Fruit fly (Drosophila melanogaster): ENCODE data around the gene Veneno.

The Veneno gene

DNA sequence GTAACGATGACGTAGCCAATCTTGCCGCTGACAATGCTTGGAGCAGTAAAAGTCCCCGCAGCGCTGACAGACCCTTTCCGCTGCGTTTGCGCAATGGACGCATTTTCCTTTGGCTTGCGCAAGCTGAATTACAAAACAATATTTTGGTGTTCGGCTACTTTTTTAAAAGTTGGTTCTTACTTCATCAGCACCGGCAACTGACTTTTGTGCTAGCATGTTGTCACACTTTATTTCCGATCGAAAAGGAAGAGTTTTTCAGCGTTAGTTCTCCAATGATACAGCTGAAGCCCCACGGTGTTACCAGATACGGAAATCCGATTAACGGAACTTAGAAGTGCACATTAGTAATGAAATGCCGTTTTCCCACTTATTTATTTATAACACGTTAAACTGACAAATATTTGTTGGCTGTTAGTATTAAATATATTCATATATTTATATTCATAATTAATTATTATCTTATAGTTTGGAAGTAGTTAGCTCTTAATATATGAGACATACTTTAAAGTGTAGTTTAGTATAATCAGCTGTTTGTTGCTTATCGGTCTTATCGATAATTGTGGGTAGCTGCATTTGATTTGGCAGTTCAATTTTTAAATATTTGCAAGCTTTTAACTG lies at the start of gene Veneno, which contains the start of gene CG7963:
Gene Veneno, minus strand, starts transcription at position 296 of the 618 bp plus-strand sequence.
Gene CG7963, plus strand, starts transcription at position 568 of the 618 bp plus-strand sequence.
- no peak for TF ChIP-seq insv (optimal IDR thresholded peaks at IDR 0.05)
- TF ChIP-seq h (optimal IDR thresholded peaks at IDR 0.05) = no peak
- no peak for TF ChIP-seq Sin3A (optimal IDR thresholded peaks at IDR 0.05)
- no peak for TF ChIP-seq Myc (optimal IDR thresholded peaks at IDR 0.05)
- no peak for TF ChIP-seq psq (optimal IDR thresholded peaks at IDR 0.05)
- TF ChIP-seq ttk (optimal IDR thresholded peaks at IDR 0.05) = no peak

DNA sequence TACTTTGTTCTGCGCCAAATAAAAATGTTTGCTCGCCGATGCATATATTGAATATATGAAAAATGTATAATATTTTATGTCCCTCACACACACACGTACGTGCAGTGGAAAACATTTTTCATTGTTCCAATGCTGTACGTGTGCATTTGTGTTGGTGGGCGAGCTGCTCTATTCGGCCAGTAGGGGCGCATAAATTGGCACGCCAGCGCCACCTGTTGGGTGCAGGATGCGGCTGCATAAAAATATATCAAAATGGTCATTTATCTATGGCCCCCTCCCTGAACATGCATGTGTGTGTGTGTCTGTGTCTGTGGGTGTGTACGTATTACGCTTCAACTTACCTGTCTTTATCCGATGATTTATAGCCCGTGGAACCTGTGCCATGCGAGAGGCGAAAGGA lies 27.3 kb upstream of the Veneno start:
- no peak for TF ChIP-seq Myc (optimal IDR thresholded peaks at IDR 0.05)
- no peak for TF ChIP-seq h (optimal IDR thresholded peaks at IDR 0.05)
- TF ChIP-seq Sin3A (optimal IDR thresholded peaks at IDR 0.05) = no peak

DNA sequence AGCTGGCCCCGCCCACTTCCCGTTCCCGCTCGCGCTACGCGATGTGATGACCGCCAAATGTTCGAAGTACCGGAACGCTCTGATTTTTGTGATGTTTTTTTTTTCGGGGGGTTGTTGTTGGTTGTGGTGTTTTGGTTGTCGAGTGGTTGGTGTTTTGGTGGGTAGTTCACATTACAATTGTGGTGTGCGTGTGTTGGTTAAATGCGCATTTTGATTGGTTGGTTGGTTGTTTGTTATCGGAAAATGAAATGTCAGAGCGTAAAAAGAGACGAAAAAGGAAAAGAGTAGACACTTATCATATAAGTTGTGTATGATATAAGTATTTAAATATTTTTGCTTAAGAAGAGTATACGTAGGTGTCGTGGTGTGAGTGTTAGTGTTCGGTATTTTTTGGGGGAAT lies 6.2 kb upstream of the Veneno start:
- TF ChIP-seq h (optimal IDR thresholded peaks at IDR 0.05) = no peak
- TF ChIP-seq ttk (optimal IDR thresholded peaks at IDR 0.05) = no peak
- no peak for TF ChIP-seq insv (optimal IDR thresholded peaks at IDR 0.05)
- TF ChIP-seq Sin3A (optimal IDR thresholded peaks at IDR 0.05) = no peak
- no peak for TF ChIP-seq Myc (optimal IDR thresholded peaks at IDR 0.05)
- no peak for TF ChIP-seq psq (optimal IDR thresholded peaks at IDR 0.05)

DNA sequence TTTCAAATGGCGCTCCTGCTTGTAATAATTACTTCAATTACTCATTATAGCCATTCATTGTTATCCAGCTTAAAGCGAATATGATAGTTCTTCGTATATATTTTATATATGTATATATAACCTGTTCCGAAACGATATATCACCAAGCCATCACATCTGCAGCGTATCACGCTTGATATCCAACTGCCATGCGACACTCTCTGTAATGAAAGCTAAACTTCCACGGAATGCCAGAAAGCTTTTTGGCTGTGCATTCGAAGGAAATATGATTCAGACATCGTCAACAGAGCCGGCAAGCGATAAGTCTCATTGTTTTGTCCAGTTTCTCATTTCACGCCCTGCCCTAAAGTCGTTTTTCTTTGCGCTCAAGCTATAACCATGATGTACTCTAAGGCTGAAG lies 4.3 kb downstream of the Veneno start:
- TF ChIP-seq h (optimal IDR thresholded peaks at IDR 0.05) (no peak), ttk (optimal IDR thresholded peaks at IDR 0.05) (no peak), psq (optimal IDR thresholded peaks at IDR 0.05) (no peak), insv (optimal IDR thresholded peaks at IDR 0.05) (no peak), Sin3A (optimal IDR thresholded peaks at IDR 0.05) (no peak), Myc (optimal IDR thresholded peaks at IDR 0.05) (no peak)

DNA sequence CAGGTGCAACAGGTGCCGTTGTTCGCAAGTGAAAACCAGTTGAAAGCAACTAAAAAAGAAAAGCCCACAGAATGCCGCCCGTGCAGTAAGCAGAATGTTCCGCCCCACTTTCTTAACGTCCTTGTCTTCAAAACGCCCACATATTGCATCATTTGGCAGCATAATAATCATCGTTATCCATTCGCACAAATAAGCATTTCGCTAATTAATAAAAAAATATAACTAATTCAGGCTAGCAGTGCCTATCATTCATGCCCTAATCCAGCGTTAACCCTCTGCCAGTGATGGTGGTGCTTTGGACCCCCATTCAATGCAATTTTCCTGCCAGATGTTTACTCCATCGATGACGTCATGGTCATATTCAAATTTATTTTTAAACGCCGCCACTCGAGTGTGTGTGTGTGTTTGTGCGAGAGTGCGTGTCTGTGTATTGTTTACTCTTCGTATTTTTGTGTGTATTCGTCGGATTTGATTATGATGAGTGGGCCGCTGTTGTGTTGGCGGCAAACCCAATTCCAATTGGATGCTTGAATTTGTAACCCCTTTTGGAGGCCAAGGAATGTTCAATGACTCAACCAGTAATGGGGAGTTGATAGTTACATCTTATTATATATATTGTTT lies 4.9 kb downstream of the Veneno start:
- TF ChIP-seq Sin3A (optimal IDR thresholded peaks at IDR 0.05) (no peak), insv (optimal IDR thresholded peaks at IDR 0.05) (no peak), Myc (optimal IDR thresholded peaks at IDR 0.05) (no peak), psq (optimal IDR thresholded peaks at IDR 0.05) (no peak), h (optimal IDR thresholded peaks at IDR 0.05) (no peak), ttk (optimal IDR thresholded peaks at IDR 0.05) (no peak)

DNA sequence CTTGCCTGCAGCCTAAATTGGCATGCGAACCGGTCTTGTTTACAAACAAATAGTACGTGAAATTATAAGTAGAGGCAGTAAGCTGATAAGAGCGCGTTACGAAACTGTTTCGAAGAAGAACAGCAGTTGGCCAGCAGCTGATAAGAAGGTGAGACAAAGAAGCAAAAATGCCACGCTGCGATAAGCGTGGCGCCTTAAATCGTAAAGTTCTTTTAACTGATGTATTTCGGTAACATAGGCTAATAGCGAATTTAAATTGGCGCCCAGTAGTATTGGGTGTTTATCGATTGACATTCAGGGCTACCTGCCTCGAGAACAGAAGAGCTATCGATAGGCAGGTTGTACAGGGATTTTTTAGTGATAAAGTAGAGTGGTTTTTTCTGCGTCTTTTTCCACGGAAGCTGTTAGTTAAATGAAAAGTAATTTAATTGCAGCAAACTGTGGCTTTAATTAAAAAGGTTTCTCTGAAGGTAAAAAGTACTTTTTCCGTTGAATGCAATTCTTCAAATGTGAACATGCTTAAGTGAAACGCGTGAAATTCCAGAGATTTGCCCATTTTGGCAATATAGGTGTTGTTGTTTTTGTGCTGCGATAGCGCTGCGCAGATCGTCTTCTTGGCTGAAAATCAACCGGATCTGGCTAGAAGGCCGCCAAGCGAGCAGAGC lies 5.6 kb downstream of the Veneno start, which contains the start of gene stck:
Gene stck, plus strand, starts transcription at position 353 of the 665 bp plus-strand sequence.
- no peak for TF ChIP-seq psq (optimal IDR thresholded peaks at IDR 0.05)
- no peak for TF ChIP-seq h (optimal IDR thresholded peaks at IDR 0.05)
- no peak for TF ChIP-seq Sin3A (optimal IDR thresholded peaks at IDR 0.05)
- no peak for TF ChIP-seq Myc (optimal IDR thresholded peaks at IDR 0.05)
- no peak for TF ChIP-seq insv (optimal IDR thresholded peaks at IDR 0.05)
- TF ChIP-seq ttk (optimal IDR thresholded peaks at IDR 0.05) = no peak

DNA sequence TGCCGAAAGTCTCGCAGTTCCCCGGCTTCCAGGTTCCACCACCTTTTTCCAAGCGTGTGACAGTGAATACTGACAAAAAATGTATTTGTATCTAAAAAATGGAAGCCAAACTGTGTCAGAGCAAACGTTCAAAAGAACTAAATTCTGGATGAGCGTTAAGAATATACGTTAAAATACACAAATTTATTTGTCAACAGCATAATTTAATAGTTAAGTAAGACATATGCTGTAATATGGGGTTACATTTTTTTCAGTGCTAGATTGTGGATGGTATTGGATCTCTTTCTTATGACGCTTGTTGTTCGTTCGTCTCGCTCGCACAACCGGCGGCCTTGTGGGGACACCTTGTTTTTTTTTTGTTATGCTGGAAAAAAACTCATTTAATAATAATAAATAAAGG lies 6.8 kb downstream of the Veneno start:
- TF ChIP-seq Sin3A (optimal IDR thresholded peaks at IDR 0.05) (no peak), psq (optimal IDR thresholded peaks at IDR 0.05) (no peak), h (optimal IDR thresholded peaks at IDR 0.05) (no peak), ttk (optimal IDR thresholded peaks at IDR 0.05) (no peak), Myc (optimal IDR thresholded peaks at IDR 0.05) (no peak), insv (optimal IDR thresholded peaks at IDR 0.05) (no peak)

DNA sequence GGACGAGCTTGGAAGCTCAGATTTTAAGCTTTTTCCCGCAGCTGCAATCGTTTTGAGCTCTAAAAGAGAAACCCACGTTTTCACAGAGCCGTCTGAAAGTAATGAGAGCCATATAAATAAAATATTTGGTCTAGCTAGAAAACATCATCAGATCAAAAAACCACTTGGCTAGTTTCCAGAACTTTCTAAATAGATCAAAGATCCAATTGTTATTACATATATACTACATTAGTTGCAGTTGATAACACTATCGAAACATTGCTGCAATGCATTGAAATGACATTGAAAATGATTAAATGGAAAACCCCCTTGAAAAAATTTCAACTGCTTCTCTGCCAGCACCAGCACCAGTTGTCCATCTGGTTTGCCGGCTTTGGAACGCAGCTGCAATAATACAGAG lies 7.4 kb downstream of the Veneno start:
- TF ChIP-seq psq (optimal IDR thresholded peaks at IDR 0.05) (no peak), h (optimal IDR thresholded peaks at IDR 0.05) (no peak), insv (optimal IDR thresholded peaks at IDR 0.05) (no peak), ttk (optimal IDR thresholded peaks at IDR 0.05) (no peak), Myc (optimal IDR thresholded peaks at IDR 0.05) (no peak), Sin3A (optimal IDR thresholded peaks at IDR 0.05) (no peak)

DNA sequence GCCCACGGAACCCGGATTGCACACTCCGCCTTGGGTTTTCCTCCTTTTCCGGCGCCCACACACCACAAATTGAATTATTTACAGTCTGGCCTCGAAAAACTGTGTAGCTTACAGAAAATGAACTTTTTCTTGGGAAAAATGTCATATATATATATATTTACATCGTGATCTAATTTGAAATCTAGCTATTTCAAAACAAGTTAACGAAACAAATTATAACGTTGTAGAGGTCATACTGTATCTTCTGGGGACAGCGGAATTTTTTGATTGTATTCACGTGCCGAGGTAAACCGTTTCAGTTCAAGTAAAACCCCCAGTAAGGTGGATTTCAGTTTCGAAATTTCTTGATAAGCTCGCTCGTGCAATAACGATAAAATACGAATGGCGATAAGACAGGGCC lies 7.9 kb downstream of the Veneno start:
- no peak for TF ChIP-seq h (optimal IDR thresholded peaks at IDR 0.05)
- no peak for TF ChIP-seq insv (optimal IDR thresholded peaks at IDR 0.05)
- no peak for TF ChIP-seq psq (optimal IDR thresholded peaks at IDR 0.05)
- no peak for TF ChIP-seq Myc (optimal IDR thresholded peaks at IDR 0.05)

DNA sequence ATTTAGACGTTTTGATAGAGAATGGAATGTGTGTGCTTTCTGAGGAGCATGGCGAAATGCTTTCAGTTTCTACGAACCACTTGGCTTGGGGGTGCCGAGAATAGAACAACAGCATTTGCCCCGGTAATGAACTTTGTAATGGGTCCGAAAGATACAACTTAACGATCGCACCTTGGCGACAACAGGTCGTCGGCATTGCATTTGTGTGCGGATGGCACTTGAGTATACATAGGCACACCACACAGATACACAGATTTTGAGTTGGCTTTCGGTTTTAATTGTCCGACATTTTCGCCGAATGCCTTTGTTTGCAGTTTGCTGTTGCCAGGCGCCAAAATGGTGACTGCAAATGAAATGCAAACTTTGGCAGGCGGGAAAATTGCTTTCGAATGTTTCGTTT lies 8.4 kb downstream of the Veneno start:
- TF ChIP-seq psq (optimal IDR thresholded peaks at IDR 0.05) (no peak), h (optimal IDR thresholded peaks at IDR 0.05) (no peak), Sin3A (optimal IDR thresholded peaks at IDR 0.05) (no peak), Myc (optimal IDR thresholded peaks at IDR 0.05) (no peak), insv (optimal IDR thresholded peaks at IDR 0.05) (no peak), ttk (optimal IDR thresholded peaks at IDR 0.05) (no peak)

DNA sequence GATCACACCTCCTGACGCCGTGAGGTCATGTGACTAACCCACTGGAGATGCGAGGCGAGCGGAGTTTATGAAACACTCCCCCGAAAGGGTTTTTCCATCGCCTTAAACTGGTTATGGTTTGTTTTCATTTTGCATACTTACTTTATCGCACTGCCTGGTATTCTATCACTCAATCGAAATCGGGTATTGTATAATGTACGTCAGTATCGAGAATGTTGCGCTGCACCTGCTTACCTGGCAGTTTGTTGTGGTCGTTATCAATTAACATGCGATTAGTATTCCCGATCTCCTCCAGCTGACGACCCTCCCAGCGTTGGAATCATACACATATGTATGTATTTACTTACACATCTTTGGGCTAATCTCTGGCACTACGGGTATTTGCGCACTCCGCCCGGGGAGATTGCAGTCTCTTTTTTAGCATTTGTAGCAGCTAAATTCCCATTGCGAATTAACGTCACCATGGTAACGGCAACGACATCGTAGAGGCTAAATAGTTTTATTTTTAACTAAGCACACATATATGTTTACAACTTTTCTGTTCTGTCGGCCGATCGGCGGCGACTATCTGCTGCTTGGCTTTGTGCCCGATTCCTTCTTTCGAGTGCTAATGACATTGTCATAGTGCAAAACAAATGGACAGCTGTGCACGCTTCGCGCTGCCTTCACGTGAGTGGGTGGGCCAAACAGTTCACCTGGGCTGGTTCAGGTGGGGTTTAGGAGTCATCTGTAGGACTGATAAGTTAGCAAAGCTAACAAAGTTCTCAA lies 9.2 kb downstream of the Veneno start:
- no peak for TF ChIP-seq Sin3A (optimal IDR thresholded peaks at IDR 0.05)
- no peak for TF ChIP-seq ttk (optimal IDR thresholded peaks at IDR 0.05)
- TF ChIP-seq h (optimal IDR thresholded peaks at IDR 0.05) = no peak
- no peak for TF ChIP-seq Myc (optimal IDR thresholded peaks at IDR 0.05)
- TF ChIP-seq insv (optimal IDR thresholded peaks at IDR 0.05) = no peak
- no peak for TF ChIP-seq psq (optimal IDR thresholded peaks at IDR 0.05)

All from Kc167 (cell line).